Worm (Caenorhabditis elegans): ENCODE data around the gene C09E10.3.
A peak's percentile ranks its signal among the peaks of the same experiment; 100 is the strongest.

C09E10.3 gene

DNA sequence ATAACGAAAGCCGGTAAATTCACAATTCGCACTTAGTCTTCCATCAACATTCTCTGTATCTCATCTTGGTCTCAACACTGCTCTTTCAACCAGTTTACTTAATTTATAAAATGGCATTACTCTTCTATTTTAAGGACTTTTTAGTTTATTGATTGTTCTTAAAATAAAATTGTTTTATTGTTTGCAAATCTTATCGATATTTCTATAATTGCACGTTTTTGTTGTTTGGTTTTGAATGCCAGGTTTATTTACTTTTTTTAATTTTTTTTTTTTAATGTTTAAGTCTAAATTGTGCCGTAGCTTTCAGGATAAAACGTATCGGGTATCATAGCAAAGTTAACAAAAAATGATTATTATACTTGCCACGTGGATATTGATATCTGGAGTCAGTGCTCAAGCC lies 33.6 kb downstream of the C09E10.3 start, which contains the start of gene chil-10:
TSS of gene chil-10 (plus strand) at position 301 of the 400 bp plus-strand sequence.
- TF ChIP-seq him-1 (tag; optimal IDR thresholded peaks at IDR 0.05) (no peak), dao-5 (tag; optimal IDR thresholded peaks at IDR 0.05) (no peak)

ce11 chrX:954499-955061 lies 36.6 kb downstream of the C09E10.3 start, which contains the start of gene apm-3:
apm-3 (plus strand) TSS chrX:954975.
- TF ChIP-seq dao-5 (tag; optimal IDR thresholded peaks at IDR 0.05) (no peak), W03F9.2 (tag; optimal IDR thresholded peaks at IDR 0.05) (peak; percentile 2), him-1 (tag; optimal IDR thresholded peaks at IDR 0.05) (no peak)

ce11 chrX:952557-953083 lies 38.6 kb downstream of the C09E10.3 start:
- TF ChIP-seq dao-5 (tag; optimal IDR thresholded peaks at IDR 0.05) (no peak), W03F9.2 (tag; optimal IDR thresholded peaks at IDR 0.05) (no peak), him-1 (tag; optimal IDR thresholded peaks at IDR 0.05) (no peak)

- TF ChIP-seq W03F9.2 (tag; optimal IDR thresholded peaks at IDR 0.05), result no peak
Measured at ce11 chrX:950482-950881, 40.7 kb downstream of the C09E10.3 start, which contains the start of gene arr-1. arr-1 (plus strand) TSS chrX:950782.

DNA sequence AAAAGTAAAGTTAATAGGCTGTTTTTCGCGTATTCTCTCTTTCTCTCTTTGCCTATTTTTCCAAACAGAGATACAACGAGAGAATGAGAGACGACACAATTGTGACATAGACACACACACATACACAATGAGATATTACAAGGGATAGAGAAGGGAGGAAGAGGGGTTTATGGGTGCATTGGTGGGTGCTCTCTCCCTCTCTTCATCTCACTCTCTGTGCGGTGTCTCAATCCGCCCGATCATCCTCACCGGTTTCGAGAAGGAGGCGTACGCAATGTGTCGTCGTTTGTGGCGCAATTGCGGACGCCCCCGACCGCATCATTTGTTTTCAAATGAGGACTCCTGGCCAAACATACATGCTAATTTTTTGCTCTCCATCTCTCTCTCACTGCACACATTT lies 41.7 kb downstream of the C09E10.3 start:
- no peak for TF ChIP-seq dao-5 (tag; optimal IDR thresholded peaks at IDR 0.05)
- TF ChIP-seq him-1 (tag; optimal IDR thresholded peaks at IDR 0.05), result peak; percentile 95
- TF ChIP-seq W03F9.2 (tag; optimal IDR thresholded peaks at IDR 0.05), result peak; percentile 75

- no peak for TF ChIP-seq W03F9.2 (tag; optimal IDR thresholded peaks at IDR 0.05)
- TF ChIP-seq him-1 (tag; optimal IDR thresholded peaks at IDR 0.05), result no peak
- no peak for TF ChIP-seq dao-5 (tag; optimal IDR thresholded peaks at IDR 0.05)
Measured at ce11 chrX:948783-949182, 42.4 kb downstream of the C09E10.3 start, which contains the start of gene sms-2. sms-2 (minus strand) TSS chrX:948883.

- TF ChIP-seq W03F9.2 (tag; optimal IDR thresholded peaks at IDR 0.05), result no peak
- TF ChIP-seq dao-5 (tag; optimal IDR thresholded peaks at IDR 0.05), result no peak
- no peak for TF ChIP-seq him-1 (tag; optimal IDR thresholded peaks at IDR 0.05)
Measured at ce11 chrX:947885-948284, 43.3 kb downstream of the C09E10.3 start.

DNA sequence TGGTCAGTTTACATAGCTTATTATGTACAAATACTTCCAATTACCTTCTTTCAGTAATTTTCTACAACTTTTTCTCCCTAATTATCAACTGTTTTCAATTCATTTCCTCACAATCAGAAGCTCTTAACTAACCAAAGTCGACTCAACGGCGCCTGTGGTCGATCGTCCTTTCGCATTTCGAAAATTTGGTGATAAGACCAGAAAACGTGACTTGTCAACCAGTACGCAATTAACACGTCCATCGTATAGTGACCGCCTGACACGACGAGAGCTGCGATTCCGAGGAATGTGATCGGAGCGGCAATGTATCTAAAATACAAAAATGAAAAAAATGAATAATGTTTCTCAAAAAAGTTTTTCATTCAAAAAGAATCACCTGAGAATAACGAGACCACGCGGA lies 45.5 kb downstream of the C09E10.3 start:
- TF ChIP-seq dao-5 (tag; optimal IDR thresholded peaks at IDR 0.05) (no peak), W03F9.2 (tag; optimal IDR thresholded peaks at IDR 0.05) (no peak), him-1 (tag; optimal IDR thresholded peaks at IDR 0.05) (no peak)

Data from whole organism, L4/young adult.